Worm (Caenorhabditis elegans) whole organism, L2 larva: ENCODE data around the gene Y43F8C.3.

Experiments used
- ZK546.5 ChIP-seq: sonication (generic microtip); optimal IDR thresholded peaks from 2 replicates; lab custom pipeline; 2017; ENCODE audit warnings: missing biosample characterization, missing genetic modification characterization
- aly-2 ChIP-seq: fragments of 150-350 bp; optimal IDR thresholded peaks from 2 replicates; lab custom pipeline; 2014; ENCODE audit warnings: missing biosample characterization, missing genetic modification characterization
- ama-1 ChIP-seq: fragments of 150-350 bp; optimal IDR thresholded peaks from 2 replicates; lab custom pipeline; 2018; ENCODE audit warnings: inconsistent platforms
- nhr-11 ChIP-seq: fragments of 150-350 bp; optimal IDR thresholded peaks from 2 replicates; lab custom pipeline; 2014; ENCODE audit warnings: missing biosample characterization, missing genetic modification characterization
- nhr-237 ChIP-seq: fragments of 150-350 bp; optimal IDR thresholded peaks from 2 replicates; lab custom pipeline; 2014; ENCODE audit warnings: missing biosample characterization, missing genetic modification characterization
- nhr-25 ChIP-seq: fragments of 150-350 bp; sonication (generic microtip); optimal IDR thresholded peaks from 3 replicates; lab custom pipeline; 2014; ENCODE audit warnings: missing biosample characterization, missing genetic modification characterization
- zag-1 ChIP-seq: fragments of 150-350 bp; optimal IDR thresholded peaks from 2 replicates; lab custom pipeline; 2014; ENCODE audit warnings: missing biosample characterization, missing genetic modification characterization

DNA sequence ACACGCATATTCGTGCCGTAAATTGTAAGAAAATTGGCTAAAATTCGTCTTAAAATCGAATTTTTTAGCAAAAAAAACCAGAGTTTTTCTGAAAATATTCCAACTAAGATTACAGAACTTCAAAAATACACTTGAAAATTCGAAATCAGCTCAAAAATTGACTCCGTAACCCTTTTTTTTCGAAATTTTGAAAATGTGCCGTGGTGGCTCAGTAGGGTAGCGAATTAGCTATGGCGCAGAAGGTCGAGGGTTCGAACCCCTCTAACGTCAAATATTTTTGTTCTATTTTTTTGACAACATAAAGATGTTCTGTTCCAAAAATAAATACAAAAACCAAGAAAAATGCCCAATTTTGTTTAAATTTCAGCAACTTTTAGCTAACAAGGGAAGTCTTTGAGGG is 42.9 kb downstream of the Y43F8C.3 start:
- TF ChIP-seq aly-2 (tag; lab: Kevin White, UChicago) (no peak), ama-1 (lab: Kevin White, UChicago) (no peak), zag-1 (tag; lab: Kevin White, UChicago) (no peak), nhr-237 (tag; lab: Kevin White, UChicago) (no peak), nhr-11 (tag; lab: Kevin White, UChicago) (no peak), nhr-25 (tag; lab: Kevin White, UChicago) (no peak), ZK546.5 (tag; lab: Kevin White, UChicago) (no peak)
